Fruit fly (Drosophila melanogaster): ENCODE results near the gene CG13250.

The CG13250 gene

dm6 chr3L:20508136-20508635, 25.3 kb upstream of the CG13250 start (continued):
- TF ChIP-seq acj6 (GFP tag; optimal IDR thresholded peaks at IDR 0.05) (peak; percentile 89), Gug (GFP tag; IDR thresholded peaks at IDR 0.05) (peak; percentile 90), Blimp-1 (GFP tag; optimal IDR thresholded peaks at IDR 0.05) (peak; percentile 80), CG11902 (GFP tag; optimal IDR thresholded peaks at IDR 0.05) (peak; percentile 98), Sox14 (GFP tag; optimal IDR thresholded peaks at IDR 0.05) (peak; percentile 92), spab (GFP tag; optimal IDR thresholded peaks at IDR 0.05) (peak; percentile 87), vri (GFP tag; optimal IDR thresholded peaks at IDR 0.05) (peak; percentile 92), CG8319 (GFP tag; optimal IDR thresholded peaks at IDR 0.05) (peak; percentile 88), CG6792 (GFP tag; optimal IDR thresholded peaks at IDR 0.05) (peak; percentile 90)

dm6 chr3L:20509121-20509934, 24.2 kb upstream of the CG13250 start:
- TF ChIP-seq OdsH (GFP tag; optimal IDR thresholded peaks at IDR 0.05) (peak; percentile 74), CG32006 (GFP tag; optimal IDR thresholded peaks at IDR 0.05) (peak; percentile 91), Hr39 (GFP tag; optimal IDR thresholded peaks at IDR 0.05) (peak; percentile 72), Smox (GFP tag; optimal IDR thresholded peaks at IDR 0.05) (peak; percentile 81), CG6854 (GFP tag; optimal IDR thresholded peaks at IDR 0.05) (peak; percentile 33), CG11902 (GFP tag; optimal IDR thresholded peaks at IDR 0.05) (peak; percentile 49), Hr38 (GFP tag; optimal IDR thresholded peaks at IDR 0.05) (no peak), topi (GFP tag; optimal IDR thresholded peaks at IDR 0.05) (peak; percentile 89), dsx (GFP tag; optimal IDR thresholded peaks at IDR 0.05; ENCODE audit: poor library complexity, severe bottlenecking) (peak; percentile 71), achi (GFP tag; optimal IDR thresholded peaks at IDR 0.05) (peak; percentile 78), Sox15 (GFP tag; optimal IDR thresholded peaks at IDR 0.05) (peak; percentile 63), esn (GFP tag; optimal IDR thresholded peaks at IDR 0.05) (peak; percentile 90), Hr4 (GFP tag; optimal IDR thresholded peaks at IDR 0.05) (peak; percentile 84), Blimp-1 (GFP tag; optimal IDR thresholded peaks at IDR 0.05) (peak; percentile 49), fkh (GFP tag; optimal IDR thresholded peaks at IDR 0.05) (peak; percentile 71), CG11294 (GFP tag; IDR thresholded peaks at IDR 0.05) (no peak), CG6792 (GFP tag; optimal IDR thresholded peaks at IDR 0.05) (peak; percentile 75), CG11762 (GFP tag; optimal IDR thresholded peaks at IDR 0.05; ENCODE audit: insufficient read depth) (peak; percentile 55), Sox102F (GFP tag; optimal IDR thresholded peaks at IDR 0.05) (peak; percentile 82), CG10669 (GFP tag; optimal IDR thresholded peaks at IDR 0.05) (peak; percentile 72), Eip75B (GFP tag; optimal IDR thresholded peaks at IDR 0.05) (peak; percentile 85), CG6163 (GFP tag; IDR thresholded peaks at IDR 0.05) (0 out of 3 replicates have a peak, but pooled peaks have one; percentile 26), cyc (GFP tag; optimal IDR thresholded peaks at IDR 0.05) (peak; percentile 71), dac (GFP tag; optimal IDR thresholded peaks at IDR 0.05) (peak; percentile 50), CG3919 (GFP tag; optimal IDR thresholded peaks at IDR 0.05) (peak; percentile 75), CG8319 (GFP tag; optimal IDR thresholded peaks at IDR 0.05) (peak; percentile 60), svp (GFP tag) (peak; percentile 93), CG3032 (tag; optimal IDR thresholded peaks at IDR 0.05) (peak; percentile 78), CG34406 (GFP tag; optimal IDR thresholded peaks at IDR 0.05) (peak; percentile 78), CG8119 (GFP tag; IDR thresholded peaks at IDR 0.05) (peak; percentile 74; the same call in 2 of the 3 replicates), spab (GFP tag; optimal IDR thresholded peaks at IDR 0.05) (peak; percentile 74), Met (GFP tag; optimal IDR thresholded peaks at IDR 0.05) (peak; percentile 82), CG16779 (tag; optimal IDR thresholded peaks at IDR 0.05) (peak; percentile 82), CG6808 (GFP tag; optimal IDR thresholded peaks at IDR 0.05) (peak; percentile 86), CG8632 (GFP tag; optimal IDR thresholded peaks at IDR 0.05) (peak; percentile 72), ss (GFP tag; optimal IDR thresholded peaks at IDR 0.05) (peak; percentile 72 to 84), fd85E (GFP tag; optimal IDR thresholded peaks at IDR 0.05) (no peak), Eip93F (GFP tag; optimal IDR thresholded peaks at IDR 0.05) (peak; percentile 45), Ets21C (GFP tag; optimal IDR thresholded peaks at IDR 0.05) (peak; percentile 58), Sox14 (GFP tag; optimal IDR thresholded peaks at IDR 0.05) (peak; percentile 86), fd59A (GFP tag; optimal IDR thresholded peaks at IDR 0.05) (peak; percentile 71), salr (GFP tag; optimal IDR thresholded peaks at IDR 0.05) (peak in 1 of 2 experiments; percentile 84), acj6 (GFP tag; optimal IDR thresholded peaks at IDR 0.05) (peak; percentile 75), CG7368 (GFP tag; optimal IDR thresholded peaks at IDR 0.05) (peak; percentile 50)
